Fruit fly (Drosophila melanogaster) S2 (cell line): ENCODE results near the gene CG34284.

Experiments
- CG8478 ChIP-seq: fragments of >200 bp; optimal IDR thresholded peaks from 2 replicates; lab custom pipeline; 2018
- CTCF ChIP-seq, 2 experiments: fragments of >200 bp; optimal IDR thresholded peaks; 2 replicates each; lab custom pipeline; 2018

DNA sequence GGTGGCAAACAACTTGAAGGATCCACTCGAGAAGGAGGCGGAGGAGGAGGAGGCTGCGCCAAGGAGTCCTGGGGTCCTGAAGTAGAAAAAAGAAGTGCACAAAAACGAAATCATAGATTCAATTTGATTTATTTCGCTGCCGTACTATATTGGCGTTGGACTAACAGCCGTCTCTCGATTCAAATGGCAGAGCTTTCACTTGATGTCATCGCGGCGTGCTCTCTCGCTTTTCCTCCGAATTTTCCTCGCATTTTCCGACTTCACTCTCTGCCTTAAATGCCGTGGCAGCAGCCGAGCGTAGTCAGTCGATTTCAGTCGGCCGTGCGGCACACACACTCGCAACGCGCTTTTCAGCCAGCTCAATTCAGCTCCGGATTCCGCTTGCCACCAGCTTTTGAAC lies 47.2 kb upstream of the CG34284 start, which contains the start of gene CG43732:
- TF ChIP-seq CTCF (optimal IDR thresholded peaks at IDR 0.05; lab: Kevin White, UChicago) (no peak), CG8478 (no peak)
